Worm (Caenorhabditis elegans): Measurements from ENCODE around the gene F40F12.3.

ce11 chrIII:9950244-9950643, 29.6 kb upstream of the F40F12.3 start, which contains the start of gene K03H1.13:
- TF ChIP-seq pqm-1 (tag; optimal IDR thresholded peaks at IDR 0.05) (no peak), jun-1 (tag; optimal IDR thresholded peaks at IDR 0.05) (no peak), tlp-1 (tag; optimal IDR thresholded peaks at IDR 0.05) (no peak), mdl-1 (tag; optimal IDR thresholded peaks at IDR 0.05) (no peak), unc-130 (tag; optimal IDR thresholded peaks at IDR 0.05) (no peak), nhr-76 (tag; optimal IDR thresholded peaks at IDR 0.05) (no peak), ces-1 (GFP tag; optimal IDR thresholded peaks at IDR 0.05) (no peak), lin-35 (GFP tag; optimal IDR thresholded peaks at IDR 0.05) (no peak), nhr-20 (tag; optimal IDR thresholded peaks at IDR 0.05) (no peak), elt-2 (tag; optimal IDR thresholded peaks at IDR 0.05) (no peak)
